Fruit fly (Drosophila melanogaster) whole organism, embryonic: ENCODE results near the gene CG15725.
A peak's percentile ranks its signal among the peaks of the same experiment; 100 is the strongest.

ENCODE experiments used
- Ada2b ChIP-seq: fragments of 200-800 bp; sonication (Bioruptor generic); IDR thresholded peaks from 2 replicates; pipeline ENCODE4 v1.3.6; 2022; ENCODE audit warnings: missing biosample characterization, missing genetic modification characterization
- Atf-2 ChIP-seq: fragments of 200-800 bp; sonication (Bioruptor generic); optimal IDR thresholded peaks from 2 replicates; lab custom pipeline; 2016; ENCODE audit warnings: missing biosample characterization, missing genetic modification characterization
- Bdp1 ChIP-seq: fragments of 200-800 bp; sonication (Bioruptor generic); optimal IDR thresholded peaks from 3 replicates; lab custom pipeline; 2016; ENCODE audit warnings: missing biosample characterization, missing genetic modification characterization
- CG1024 ChIP-seq: fragments of 200-800 bp; sonication (Bioruptor generic); IDR thresholded peaks from 2 replicates; pipeline ENCODE4 v1.3.6; 2022; ENCODE audit warnings: missing biosample characterization, missing genetic modification characterization
- CG10979 ChIP-seq: fragments of 200-800 bp; sonication (Bioruptor generic); optimal IDR thresholded peaks from 2 replicates; lab custom pipeline; 2018; ENCODE audit warnings: missing biosample characterization, mild to moderate bottlenecking, missing genetic modification characterization, moderate library complexity
- CG11456 ChIP-seq: fragments of 200-800 bp; sonication (Bioruptor generic); IDR thresholded peaks from 3 replicates; pipeline ENCODE4 v1.3.6; 2022; ENCODE audit warnings: missing biosample characterization, missing genetic modification characterization
- CG12104 ChIP-seq: fragments of 200-800 bp; sonication (Bioruptor generic); optimal IDR thresholded peaks from 3 replicates; lab custom pipeline; 2016; ENCODE audit warnings: missing biosample characterization, missing genetic modification characterization
- CG12219 ChIP-seq: fragments of 200-800 bp; sonication (Bioruptor generic); optimal IDR thresholded peaks from 3 replicates; lab custom pipeline; 2018; ENCODE audit warnings: missing biosample characterization, mild to moderate bottlenecking, missing genetic modification characterization
- CG12236 ChIP-seq: fragments of 200-800 bp; sonication (Bioruptor generic); optimal IDR thresholded peaks from 2 replicates; lab custom pipeline; 2016; ENCODE audit warnings: missing biosample characterization, missing genetic modification characterization
- CG1792 ChIP-seq: fragments of 200-800 bp; sonication (Bioruptor generic); optimal IDR thresholded peaks from 2 replicates; lab custom pipeline; 2016; ENCODE audit warnings: missing biosample characterization, missing genetic modification characterization
- CG18476 ChIP-seq: fragments of 200-800 bp; sonication (Bioruptor generic); optimal IDR thresholded peaks from 2 replicates; lab custom pipeline; 2016; ENCODE audit warnings: missing biosample characterization, mild to moderate bottlenecking, missing genetic modification characterization
- CG18619 ChIP-seq: fragments of 200-800 bp; sonication (Bioruptor generic); optimal IDR thresholded peaks from 3 replicates; lab custom pipeline; 2017; ENCODE audit warnings: missing biosample characterization, mild to moderate bottlenecking, missing genetic modification characterization
- CG31365 ChIP-seq: fragments of 200-800 bp; sonication (Bioruptor generic); optimal IDR thresholded peaks from 2 replicates; lab custom pipeline; 2018; ENCODE audit warnings: missing biosample characterization, mild to moderate bottlenecking, missing genetic modification characterization
- CG31441 ChIP-seq: fragments of 200-800 bp; sonication (Bioruptor generic); IDR thresholded peaks from 2 replicates; pipeline ENCODE4 v1.3.6; 2022; ENCODE audit warnings: missing biosample characterization, missing genetic modification characterization
- CG3281 ChIP-seq: fragments of 200-800 bp; sonication (Bioruptor generic); optimal IDR thresholded peaks from 3 replicates; lab custom pipeline; 2017; ENCODE audit warnings: missing biosample characterization, mild to moderate bottlenecking, missing genetic modification characterization
- CG33557 ChIP-seq: fragments of 200-800 bp; sonication (Bioruptor generic); optimal IDR thresholded peaks from 2 replicates; lab custom pipeline; 2019; ENCODE audit warnings: missing biosample characterization, mild to moderate bottlenecking, missing genetic modification characterization, moderate library complexity
- CG34422 ChIP-seq: fragments of 200-800 bp; sonication (Bioruptor generic); IDR thresholded peaks from 3 replicates; pipeline ENCODE4 v1.3.6; 2022; ENCODE audit warnings: missing biosample characterization, missing genetic modification characterization
- CG4404 ChIP-seq: fragments of 200-800 bp; sonication (Bioruptor generic); IDR thresholded peaks from 2 replicates; pipeline ENCODE4 v1.3.6; 2022; ENCODE audit warnings: missing biosample characterization, missing genetic modification characterization
- CG6683 ChIP-seq: fragments of 200-800 bp; sonication (Bioruptor generic); optimal IDR thresholded peaks from 2 replicates; lab custom pipeline; 2017; ENCODE audit warnings: missing biosample characterization, mild to moderate bottlenecking, missing genetic modification characterization, missing genetic modification reagents
- CG7271 ChIP-seq: fragments of 200-800 bp; sonication (Bioruptor generic); optimal IDR thresholded peaks from 2 replicates; lab custom pipeline; 2018; ENCODE audit warnings: missing biosample characterization, mild to moderate bottlenecking, missing genetic modification characterization, moderate library complexity
- CG7357 ChIP-seq: fragments of 200-800 bp; sonication (Bioruptor generic); IDR thresholded peaks from 3 replicates; pipeline ENCODE4 v1.3.6; 2022; ENCODE audit warnings: missing biosample characterization, missing genetic modification characterization
- CG8478 ChIP-seq: fragments of >200 bp; optimal IDR thresholded peaks from 2 replicates; lab custom pipeline; 2018
- CrebB ChIP-seq: fragments of 200-800 bp; sonication (Bioruptor generic); optimal IDR thresholded peaks from 3 replicates; lab custom pipeline; 2018; ENCODE audit warnings: missing biosample characterization, mild to moderate bottlenecking, missing genetic modification characterization
- Dref ChIP-seq: fragments of 200-800 bp; sonication (Bioruptor generic); IDR thresholded peaks from 2 replicates; pipeline ENCODE4 v1.3.6; 2022; ENCODE audit warnings: missing biosample characterization, missing genetic modification characterization
- Gug ChIP-seq: fragments of 200-800 bp; sonication (Bioruptor generic); IDR thresholded peaks from 4 replicates; pipeline ENCODE4 v1.3.6; 2022; ENCODE audit warnings: missing biosample characterization, missing genetic modification characterization
- Hsf ChIP-seq: fragments of 200-800 bp; sonication (Bioruptor generic); optimal IDR thresholded peaks from 3 replicates; lab custom pipeline; 2016; ENCODE audit warnings: missing biosample characterization, missing genetic modification characterization
- Mrtf ChIP-seq: fragments of 200-800 bp; sonication (Bioruptor generic); IDR thresholded peaks from 3 replicates; pipeline ENCODE4 v1.3.6; 2022; ENCODE audit warnings: missing biosample characterization, missing genetic modification characterization
- NC2β ChIP-seq: fragments of 200-800 bp; sonication (Bioruptor generic); optimal IDR thresholded peaks from 2 replicates; lab custom pipeline; 2016; ENCODE audit warnings: missing biosample characterization, missing genetic modification characterization
- Nf-YA ChIP-seq: fragments of 200-800 bp; sonication (Bioruptor generic); IDR thresholded peaks from 2 replicates; pipeline ENCODE4 v1.3.6; 2022; ENCODE audit warnings: missing biosample characterization, missing genetic modification characterization
- Opbp ChIP-seq: fragments of 200-800 bp; sonication (Bioruptor generic); IDR thresholded peaks from 3 replicates; pipeline ENCODE4 v1.3.6; 2022; ENCODE audit warnings: missing biosample characterization, missing genetic modification characterization; ENCODE audit not compliant: partially characterized antibody
- PHDP ChIP-seq: fragments of 200-800 bp; sonication (Bioruptor generic); optimal IDR thresholded peaks from 3 replicates; lab custom pipeline; 2018; ENCODE audit warnings: missing biosample characterization, mild to moderate bottlenecking, missing genetic modification characterization, moderate library complexity
- Side ChIP-seq: fragments of 200-800 bp; sonication (Bioruptor generic); optimal IDR thresholded peaks from 2 replicates; lab custom pipeline; 2016; ENCODE audit warnings: missing biosample characterization, missing genetic modification characterization
- Spps ChIP-seq: fragments of 200-800 bp; sonication (Bioruptor generic); optimal IDR thresholded peaks from 2 replicates; lab custom pipeline; 2018; ENCODE audit warnings: missing biosample characterization, mild to moderate bottlenecking, missing genetic modification characterization
- chn ChIP-seq: fragments of 200-800 bp; sonication (Bioruptor generic); optimal IDR thresholded peaks from 2 replicates; lab custom pipeline; 2016; ENCODE audit warnings: missing biosample characterization, missing genetic modification characterization
- da ChIP-seq: fragments of 200-800 bp; sonication (Bioruptor generic); optimal IDR thresholded peaks from 2 replicates; lab custom pipeline; 2016; ENCODE audit warnings: missing biosample characterization, missing genetic modification characterization
- disco-r ChIP-seq: fragments of 200-800 bp; sonication (Bioruptor generic); optimal IDR thresholded peaks from 2 replicates; lab custom pipeline; 2016; ENCODE audit warnings: missing biosample characterization, missing genetic modification characterization
- dm ChIP-seq: fragments of 200-800 bp; sonication (Bioruptor generic); optimal IDR thresholded peaks from 3 replicates; lab custom pipeline; 2016; ENCODE audit warnings: missing biosample characterization, missing genetic modification characterization
- gce ChIP-seq: fragments of 200-800 bp; sonication (Bioruptor generic); IDR thresholded peaks from 3 replicates; pipeline ENCODE4 v1.3.6; 2022; ENCODE audit warnings: missing biosample characterization, missing genetic modification characterization
- gt ChIP-seq: fragments of 200-800 bp; sonication (Bioruptor generic); IDR thresholded peaks from 2 replicates; pipeline ENCODE4 v1.3.6; 2022; ENCODE audit warnings: missing biosample characterization, missing genetic modification characterization
- hkb ChIP-seq, 2 experiments: fragments of 200-800 bp in 1 of 2; fragments of >200 bp in 1 of 2; sonication (Bioruptor generic) in 1 of 2; IDR thresholded peaks in 1 of 2; optimal IDR thresholded peaks in 1 of 2; 2 replicates each; pipeline versions ENCODE4 v1.3.6 to Lab custom; 2017 to 2022; ENCODE audit warnings: missing biosample characterization in 1 of 2, missing genetic modification characterization in 1 of 2
- lbe ChIP-seq: fragments of 200-800 bp; sonication (Bioruptor generic); optimal IDR thresholded peaks from 2 replicates; lab custom pipeline; 2016; ENCODE audit warnings: missing biosample characterization, mild to moderate bottlenecking, missing genetic modification characterization
- nom ChIP-seq: fragments of 200-800 bp; sonication (Bioruptor generic); optimal IDR thresholded peaks from 2 replicates; lab custom pipeline; 2017; ENCODE audit warnings: missing biosample characterization, missing genetic modification characterization, mild to moderate bottlenecking, moderate library complexity, missing genetic modification reagents
- slou ChIP-seq: fragments of 200-800 bp; sonication (Bioruptor generic); optimal IDR thresholded peaks from 3 replicates; lab custom pipeline; 2016; ENCODE audit warnings: missing biosample characterization, missing genetic modification characterization
- sqz ChIP-seq: fragments of 200-800 bp; sonication (Bioruptor generic); optimal IDR thresholded peaks from 3 replicates; lab custom pipeline; 2018; ENCODE audit warnings: missing biosample characterization, mild to moderate bottlenecking, missing genetic modification characterization
- stwl ChIP-seq: fragments of 200-800 bp; sonication (Bioruptor generic); optimal IDR thresholded peaks from 3 replicates; lab custom pipeline; 2018; ENCODE audit warnings: missing biosample characterization, mild to moderate bottlenecking, missing genetic modification characterization, moderate library complexity
- twi ChIP-seq: fragments of 200-800 bp; optimal IDR thresholded peaks from 2 replicates; lab custom pipeline; 2019; ENCODE audit warnings: missing biosample characterization, mild to moderate bottlenecking, missing genetic modification characterization, moderate library complexity
- unpg ChIP-seq: fragments of 200-800 bp; sonication (Bioruptor generic); optimal IDR thresholded peaks from 3 replicates; lab custom pipeline; 2018; ENCODE audit warnings: missing biosample characterization, mild to moderate bottlenecking, missing genetic modification characterization, moderate library complexity
- usp ChIP-seq: fragments of >200 bp; optimal IDR thresholded peaks from 2 replicates; lab custom pipeline; 2017; ENCODE audit warnings: missing biosample characterization, missing genetic modification characterization
- wdn ChIP-seq: fragments of 200-800 bp; sonication (Bioruptor generic); IDR thresholded peaks from 2 replicates; pipeline ENCODE4 v1.3.6; 2022; ENCODE audit warnings: missing biosample characterization, missing genetic modification characterization
- wor ChIP-seq: fragments of 200-800 bp; sonication (Bioruptor generic); IDR thresholded peaks from 2 replicates; pipeline ENCODE4 v1.3.6; 2022; ENCODE audit warnings: missing biosample characterization, missing genetic modification characterization
- z ChIP-seq: fragments of 200-800 bp; sonication (Bioruptor generic); IDR thresholded peaks from 3 replicates; pipeline ENCODE4 v1.3.6; 2022; ENCODE audit warnings: missing biosample characterization, missing genetic modification characterization

CG15725 gene

DNA sequence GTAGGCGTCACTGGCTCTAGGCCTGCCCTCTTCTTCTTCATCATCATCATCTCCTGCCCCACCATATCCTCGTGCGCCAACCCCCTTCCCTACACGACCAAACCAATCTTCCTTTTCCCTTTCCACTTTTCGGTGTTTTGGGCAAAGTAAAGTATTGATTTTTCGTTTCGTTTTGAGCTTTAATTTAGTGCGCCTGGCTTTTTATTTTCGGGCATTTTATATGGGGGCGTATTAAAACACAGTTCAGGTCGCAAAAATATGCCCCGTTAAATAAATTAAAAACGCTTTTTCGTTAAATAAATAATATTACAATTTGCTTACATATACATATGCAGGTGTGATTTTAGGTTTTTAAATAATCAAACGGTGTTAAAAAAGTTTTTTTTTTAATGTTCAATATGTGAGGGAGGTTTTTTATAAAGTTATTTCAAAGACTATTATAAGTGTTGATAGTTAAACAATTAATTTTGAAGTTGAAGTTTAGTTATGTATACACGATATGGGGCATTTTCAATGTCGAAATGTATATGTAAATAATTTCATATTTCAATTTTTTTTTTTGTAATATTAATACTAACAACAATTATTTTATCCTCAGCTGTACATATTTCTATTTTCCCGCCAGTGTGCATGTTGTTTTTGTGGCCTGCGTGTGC lies 32.2 kb downstream of the CG15725 start (continued):
- peak; percentile 87 for TF ChIP-seq CG31441 (GFP tag; lab: Robert Waterston, UW)
- TF ChIP-seq twi (tag; lab: Kevin White, UChicago): peak; percentile 5
- TF ChIP-seq hkb (optimal IDR thresholded peaks at IDR 0.05; lab: Kevin White, UChicago): no peak
- TF ChIP-seq hkb (GFP tag; IDR thresholded peaks at IDR 0.05; lab: Robert Waterston, UW): no peak; the same call in 1 of the 2 replicates
- peak; percentile 77 for TF ChIP-seq CG18619 (GFP tag; lab: Kevin White, UChicago)
- TF ChIP-seq sqz (GFP tag; lab: Kevin White, UChicago): no peak
- no peak for TF ChIP-seq gce
- no peak for TF ChIP-seq CrebB (tag; lab: Kevin White, UChicago)
- no peak for TF ChIP-seq CG31365 (tag; lab: Kevin White, UChicago)
- peak; percentile 82 for TF ChIP-seq PHDP (tag; lab: Kevin White, UChicago)
- no peak for TF ChIP-seq nom
- TF ChIP-seq CG33557 (GFP tag; lab: Kevin White, UChicago): peak; percentile 13
- TF ChIP-seq CG12236 (GFP tag; lab: Kevin White, UChicago): no peak
- no peak for TF ChIP-seq Side (GFP tag; lab: Kevin White, UChicago)
- TF ChIP-seq lbe (GFP tag; lab: Kevin White, UChicago): no peak
- no peak for TF ChIP-seq da (GFP tag; lab: Kevin White, UChicago)
- TF ChIP-seq Nf-YA: peak; percentile 26; the same call in 1 of the 2 replicates
- TF ChIP-seq dm (GFP tag; lab: Kevin White, UChicago): no peak
- TF ChIP-seq chn: no peak
- 0 out of 2 replicates have a peak, but pooled peaks have one; percentile 25 for TF ChIP-seq Ada2b (GFP tag; lab: Robert Waterston, UW)
- no peak for TF ChIP-seq stwl (tag; lab: Kevin White, UChicago)
- TF ChIP-seq CG4404: no peak
- peak; percentile 30 for TF ChIP-seq Spps (tag; lab: Kevin White, UChicago)
- no peak for TF ChIP-seq CG7271 (tag; lab: Kevin White, UChicago)
- TF ChIP-seq CG8478 (lab: Kevin White, UChicago): no peak
- TF ChIP-seq CG6683 (GFP tag; lab: Kevin White, UChicago): peak; percentile 59
- TF ChIP-seq CG10979: peak; percentile 80
- TF ChIP-seq wor: peak; percentile 37; the same call in 1 of the 2 replicates
- TF ChIP-seq CG18476: peak; percentile 59
- peak; percentile 12 for TF ChIP-seq CG12219 (GFP tag; lab: Kevin White, UChicago)
- no peak for TF ChIP-seq Dref (GFP tag; lab: Robert Waterston, UW)
- TF ChIP-seq NC2β: no peak
- TF ChIP-seq disco-r (GFP tag; lab: Kevin White, UChicago): no peak
- no peak for TF ChIP-seq Opbp (GFP tag; lab: Robert Waterston, UW)
- peak; percentile 73 for TF ChIP-seq CG12104 (GFP tag; lab: Kevin White, UChicago)
- TF ChIP-seq wdn (GFP tag; lab: Robert Waterston, UW): no peak
- no peak for TF ChIP-seq CG11456
- peak; percentile 54 for TF ChIP-seq Atf-2 (GFP tag; lab: Kevin White, UChicago)
- peak; percentile 80 for TF ChIP-seq unpg (GFP tag; lab: Kevin White, UChicago)
- peak; percentile 47 for TF ChIP-seq Hsf (GFP tag; lab: Kevin White, UChicago)
- TF ChIP-seq CG34422 (GFP tag; lab: Robert Waterston, UW): no peak
- no peak for TF ChIP-seq slou
- no peak for TF ChIP-seq Gug (GFP tag; lab: Robert Waterston, UW)
- TF ChIP-seq z: no peak
- peak; percentile 55; the same call in 1 of the 3 replicates for TF ChIP-seq CG7357 (GFP tag; lab: Robert Waterston, UW)
- no peak for TF ChIP-seq Bdp1 (GFP tag; lab: Kevin White, UChicago)
- no peak for TF ChIP-seq Mrtf (GFP tag; lab: Robert Waterston, UW)
- TF ChIP-seq CG1792 (GFP tag; lab: Kevin White, UChicago): no peak
- TF ChIP-seq usp: no peak
- peak; percentile 81 for TF ChIP-seq CG3281 (GFP tag; lab: Kevin White, UChicago)
- TF ChIP-seq gt: no peak
- TF ChIP-seq CG1024 (GFP tag; lab: Robert Waterston, UW): no peak
